Fruit fly (Drosophila melanogaster) whole organism, prepupa: ENCODE data around the gene CG2200.

Experiments used
- Blimp-1 ChIP-seq: fragments of 200-800 bp; sonication (Bioruptor generic); optimal IDR thresholded peaks from 3 replicates; lab custom pipeline; 2017; ENCODE audit warnings: missing biosample characterization, missing genetic modification characterization, mild to moderate bottlenecking, moderate library complexity, missing genetic modification reagents
- CG10631 ChIP-seq: fragments of 200-800 bp; sonication (Bioruptor generic); optimal IDR thresholded peaks from 2 replicates; lab custom pipeline; 2016; ENCODE audit warnings: missing biosample characterization, missing genetic modification characterization
- CG10669 ChIP-seq: fragments of 200-800 bp; sonication (Bioruptor generic); optimal IDR thresholded peaks from 3 replicates; lab custom pipeline; 2018; ENCODE audit warnings: missing biosample characterization, mild to moderate bottlenecking, missing genetic modification characterization, moderate library complexity
- CG11294 ChIP-seq: fragments of 200-800 bp; sonication (Bioruptor generic); IDR thresholded peaks from 2 replicates; pipeline ENCODE4 v1.3.6; 2022; ENCODE audit warnings: missing biosample characterization, missing genetic modification characterization
- CG11902 ChIP-seq: fragments of 200-800 bp; sonication (Bioruptor generic); optimal IDR thresholded peaks from 3 replicates; lab custom pipeline; 2016; ENCODE audit warnings: missing biosample characterization, missing genetic modification characterization
- CG32006 ChIP-seq: fragments of 200-800 bp; sonication (Bioruptor generic); optimal IDR thresholded peaks from 3 replicates; lab custom pipeline; 2017; ENCODE audit warnings: missing biosample characterization, mild to moderate bottlenecking, missing genetic modification characterization
- CG34406 ChIP-seq: fragments of 200-800 bp; sonication (Bioruptor generic); optimal IDR thresholded peaks from 3 replicates; lab custom pipeline; 2016; ENCODE audit warnings: missing biosample characterization, missing genetic modification characterization
- CG6163 ChIP-seq: fragments of 200-800 bp; sonication (Bioruptor generic); IDR thresholded peaks from 3 replicates; pipeline ENCODE4 v1.3.6; 2022; ENCODE audit warnings: missing biosample characterization, missing genetic modification characterization
- CG6792 ChIP-seq: fragments of 200-800 bp; sonication (Bioruptor generic); optimal IDR thresholded peaks from 3 replicates; lab custom pipeline; 2016; ENCODE audit warnings: missing biosample characterization, missing genetic modification characterization
- CG6808 ChIP-seq: fragments of 200-800 bp; sonication (Bioruptor generic); optimal IDR thresholded peaks from 3 replicates; lab custom pipeline; 2017; ENCODE audit warnings: missing biosample characterization, missing genetic modification characterization, mild to moderate bottlenecking, moderate library complexity, missing genetic modification reagents
- CG6854 ChIP-seq: fragments of 200-800 bp; sonication (Bioruptor generic); optimal IDR thresholded peaks from 2 replicates; lab custom pipeline; 2017; ENCODE audit warnings: missing biosample characterization, mild to moderate bottlenecking, missing genetic modification characterization
- CG7368 ChIP-seq: fragments of 200-800 bp; sonication (Bioruptor generic); optimal IDR thresholded peaks from 3 replicates; lab custom pipeline; 2016; ENCODE audit warnings: missing biosample characterization, missing genetic modification characterization
- CG8319 ChIP-seq: fragments of 200-800 bp; sonication (Bioruptor generic); optimal IDR thresholded peaks from 3 replicates; lab custom pipeline; 2016; ENCODE audit warnings: missing biosample characterization, missing genetic modification characterization
- CG9139 ChIP-seq: fragments of 200-800 bp; sonication (Bioruptor generic); optimal IDR thresholded peaks from 3 replicates; lab custom pipeline; 2017; ENCODE audit warnings: missing biosample characterization, mild to moderate bottlenecking, missing genetic modification characterization
- Eip75B ChIP-seq: fragments of 200-800 bp; sonication (Bioruptor generic); optimal IDR thresholded peaks from 3 replicates; lab custom pipeline; 2016; ENCODE audit warnings: missing biosample characterization, missing genetic modification characterization
- Eip78C ChIP-seq: fragments of 200-800 bp; sonication (Bioruptor generic); peaks from one replicate; lab custom pipeline; 2016; ENCODE audit warnings: missing biosample characterization, missing genetic modification characterization
- Eip93F ChIP-seq: fragments of 200-800 bp; sonication (Bioruptor generic); optimal IDR thresholded peaks from 2 replicates; lab custom pipeline; 2016; ENCODE audit warnings: missing biosample characterization, mild to moderate bottlenecking, missing genetic modification characterization
- Ets96B ChIP-seq: fragments of 200-800 bp; optimal IDR thresholded peaks from 2 replicates; lab custom pipeline; 2019; ENCODE audit warnings: missing biosample characterization, mild to moderate bottlenecking, missing genetic modification characterization, moderate library complexity
- Gug ChIP-seq: fragments of 200-800 bp; sonication (Bioruptor generic); IDR thresholded peaks from 2 replicates; pipeline ENCODE4 v1.3.6; 2022; ENCODE audit warnings: missing biosample characterization, missing genetic modification characterization
- Hr38 ChIP-seq: sonication (Bioruptor generic); optimal IDR thresholded peaks from 2 replicates; lab custom pipeline; 2016; ENCODE audit warnings: missing biosample characterization, missing genetic modification characterization
- Hr39 ChIP-seq: fragments of 200-800 bp; sonication (Bioruptor generic); optimal IDR thresholded peaks from 2 replicates; lab custom pipeline; 2016; ENCODE audit warnings: missing biosample characterization, missing genetic modification characterization
- Met ChIP-seq: fragments of 200-800 bp; sonication (Bioruptor generic); optimal IDR thresholded peaks from 3 replicates; lab custom pipeline; 2016; ENCODE audit warnings: missing biosample characterization, missing genetic modification characterization
- Sox102F ChIP-seq: fragments of 200-800 bp; sonication (Bioruptor generic); optimal IDR thresholded peaks from 2 replicates; lab custom pipeline; 2016; ENCODE audit warnings: missing biosample characterization, mild to moderate bottlenecking, missing genetic modification characterization
- Sox14 ChIP-seq: fragments of 200-800 bp; sonication (Bioruptor generic); optimal IDR thresholded peaks from 3 replicates; lab custom pipeline; 2016; ENCODE audit warnings: missing biosample characterization, missing genetic modification characterization
- acj6 ChIP-seq: fragments of 200-800 bp; sonication (Bioruptor generic); optimal IDR thresholded peaks from 3 replicates; lab custom pipeline; 2016; ENCODE audit warnings: missing biosample characterization, missing genetic modification characterization
- cyc ChIP-seq: fragments of 200-800 bp; sonication (Bioruptor generic); optimal IDR thresholded peaks from 3 replicates; lab custom pipeline; 2016; ENCODE audit warnings: missing biosample characterization, missing genetic modification characterization
- dac ChIP-seq: fragments of 200-800 bp; sonication (Bioruptor generic); optimal IDR thresholded peaks from 2 replicates; lab custom pipeline; 2017; ENCODE audit warnings: missing biosample characterization, mild to moderate bottlenecking, missing genetic modification characterization
- dsx ChIP-seq: fragments of 200-800 bp; optimal IDR thresholded peaks from 3 replicates; lab custom pipeline; 2019; ENCODE audit warnings: missing biosample characterization, mild to moderate bottlenecking, missing genetic modification characterization, moderate library complexity; ENCODE audit not compliant: poor library complexity, severe bottlenecking
- eg ChIP-seq: fragments of 200-800 bp; sonication (Bioruptor generic); IDR thresholded peaks from 3 replicates; pipeline ENCODE4 v1.3.6; 2022; ENCODE audit warnings: missing biosample characterization, missing genetic modification characterization
- esn ChIP-seq: fragments of 200-800 bp; sonication (Bioruptor generic); optimal IDR thresholded peaks from 2 replicates; lab custom pipeline; 2016; ENCODE audit warnings: missing biosample characterization, mild to moderate bottlenecking, missing genetic modification characterization, moderate library complexity
- fd59A ChIP-seq: fragments of 200-800 bp; sonication (Bioruptor generic); optimal IDR thresholded peaks from 2 replicates; lab custom pipeline; 2017; ENCODE audit warnings: missing biosample characterization, mild to moderate bottlenecking, missing genetic modification characterization, missing genetic modification reagents
- fd85E ChIP-seq: fragments of 200-800 bp; sonication (Bioruptor generic); optimal IDR thresholded peaks from 3 replicates; lab custom pipeline; 2016; ENCODE audit warnings: missing biosample characterization, missing genetic modification characterization
- fkh ChIP-seq: fragments of 200-800 bp; sonication (Bioruptor generic); optimal IDR thresholded peaks from 3 replicates; lab custom pipeline; 2017; ENCODE audit warnings: missing biosample characterization, mild to moderate bottlenecking, missing genetic modification characterization, moderate library complexity
- lz ChIP-seq: fragments of 200-800 bp; sonication (Bioruptor generic); optimal IDR thresholded peaks from 3 replicates; lab custom pipeline; 2016; ENCODE audit warnings: missing biosample characterization, missing genetic modification characterization
- net ChIP-seq: fragments of 200-800 bp; sonication (Bioruptor generic); optimal IDR thresholded peaks from 3 replicates; lab custom pipeline; 2016; ENCODE audit warnings: missing biosample characterization, missing genetic modification characterization
- pdm3 ChIP-seq: fragments of 200-800 bp; sonication (Bioruptor generic); optimal IDR thresholded peaks from 3 replicates; lab custom pipeline; 2016; ENCODE audit warnings: missing biosample characterization, missing genetic modification characterization
- salr ChIP-seq, 2 experiments: fragments of 200-800 bp; sonication (Bioruptor generic); optimal IDR thresholded peaks; 3 replicates each; lab custom pipeline; 2016 to 2018; ENCODE audit warnings: missing biosample characterization in 2 of 2, missing genetic modification characterization in 2 of 2, mild to moderate bottlenecking in 1 of 2
- ss ChIP-seq, 2 experiments: fragments of 200-800 bp; sonication (Bioruptor generic); optimal IDR thresholded peaks; 2 replicates in 1 of 2; 3 replicates in 1 of 2; lab custom pipeline; 2017 to 2018; ENCODE audit warnings: mild to moderate bottlenecking in 2 of 2, missing biosample characterization in 2 of 2, missing genetic modification characterization in 2 of 2, moderate library complexity in 1 of 2
- svp ChIP-seq: fragments of 200-800 bp; sonication (Bioruptor generic); peaks from one replicate; lab custom pipeline; 2016; ENCODE audit warnings: missing biosample characterization, missing genetic modification characterization
- topi ChIP-seq: fragments of 200-800 bp; sonication (Bioruptor generic); optimal IDR thresholded peaks from 3 replicates; lab custom pipeline; 2016; ENCODE audit warnings: missing biosample characterization, missing genetic modification characterization

The CG2200 gene

DNA sequence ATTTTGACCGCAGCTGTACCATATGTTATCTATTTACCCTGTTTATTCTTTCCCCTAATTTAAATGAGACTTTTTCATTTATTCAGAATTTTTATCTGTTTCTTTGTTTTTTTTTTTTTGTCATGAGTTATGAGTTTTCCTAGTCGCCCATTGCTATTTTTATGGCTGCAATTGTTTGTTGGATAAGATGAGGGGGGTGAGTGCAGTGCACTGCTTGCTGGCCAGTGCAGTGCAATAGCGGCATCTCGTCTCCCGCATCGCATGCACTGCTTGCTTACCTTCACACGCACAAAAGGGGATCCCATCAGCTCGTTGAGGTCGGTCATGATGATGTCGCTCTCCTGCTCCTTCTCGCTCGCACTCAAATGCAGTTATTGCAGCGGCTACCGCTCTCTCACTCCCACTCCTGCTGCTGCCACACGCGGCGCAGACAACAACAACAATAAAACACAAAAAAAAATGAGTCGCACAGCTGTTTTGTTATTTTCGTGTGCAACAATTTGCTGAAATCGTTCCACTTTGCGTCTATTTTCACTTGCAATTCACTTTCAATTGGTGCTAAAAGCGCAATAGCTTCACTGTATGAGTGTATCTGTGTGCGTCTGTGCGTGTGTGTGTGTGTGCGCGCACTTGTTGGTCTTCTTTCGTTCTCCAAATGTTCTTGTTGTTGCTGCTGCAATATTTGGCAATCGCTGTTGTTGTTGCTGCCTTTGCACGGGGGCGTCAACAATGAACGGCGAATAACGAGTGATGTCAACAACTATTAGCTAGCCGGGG is 34.1 kb downstream of the CG2200 start (continued):
- TF ChIP-seq CG10631 (GFP tag; lab: Kevin White, UChicago) (peak; percentile 63), cyc (peak; percentile 55), acj6 (GFP tag; lab: Kevin White, UChicago) (peak; percentile 46), CG6792 (GFP tag; lab: Kevin White, UChicago) (peak; percentile 43), fd85E (GFP tag; lab: Kevin White, UChicago) (no peak), ss (GFP tag; optimal IDR thresholded peaks at IDR 0.05; lab: Kevin White, UChicago) (peak in 1 of 2 experiments; percentile 28), CG7368 (peak; percentile 48), Hr38 (no peak), salr (GFP tag; optimal IDR thresholded peaks at IDR 0.05; lab: Kevin White, UChicago) (peak; percentile 31 to 55), topi (GFP tag; lab: Kevin White, UChicago) (peak; percentile 63), CG11902 (GFP tag; lab: Kevin White, UChicago) (no peak), CG6163 (GFP tag; lab: Robert Waterston, UW) (peak; percentile 80), Eip93F (GFP tag; lab: Kevin White, UChicago) (no peak), eg (GFP tag; lab: Robert Waterston, UW) (peak; percentile 77), Met (GFP tag; lab: Kevin White, UChicago) (peak; percentile 55), Sox102F (GFP tag; lab: Kevin White, UChicago) (peak; percentile 45), svp (peak; percentile 84)

DNA sequence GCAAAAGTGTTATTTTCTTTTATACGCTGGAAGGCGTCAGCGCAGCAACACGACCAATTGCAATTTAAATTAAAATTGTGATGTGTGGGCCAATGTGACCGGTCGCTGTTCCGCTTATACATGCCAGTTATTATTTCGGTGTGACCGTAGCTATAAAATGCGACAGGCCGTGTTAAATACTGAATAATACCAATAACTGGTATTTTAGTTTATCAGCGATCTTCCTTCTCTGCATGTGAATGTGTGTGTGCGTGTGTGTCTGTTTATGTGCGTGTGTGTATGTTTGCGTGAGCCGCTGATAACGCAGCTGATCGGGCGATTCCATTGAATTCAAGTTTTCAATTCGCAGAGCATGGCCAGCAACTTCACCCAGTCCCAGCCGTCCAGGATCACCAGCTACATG is 34.7 kb downstream of the CG2200 start, which contains the start of the genes CG32638, CG15717 and MFS10:
CG32638 (minus strand) TSS at position 45 of the 403 bp plus-strand sequence.
CG15717 (plus strand) TSS at position 203 of the 403 bp plus-strand sequence.
MFS10 (plus strand) TSS at position 269 of the 403 bp plus-strand sequence.
- TF ChIP-seq fkh (GFP tag; lab: Kevin White, UChicago): peak; percentile 54
- TF ChIP-seq topi (GFP tag; lab: Kevin White, UChicago): peak; percentile 21
- peak; percentile 14 for TF ChIP-seq dsx (GFP tag; lab: Kevin White, UChicago)
- TF ChIP-seq Eip75B (GFP tag; lab: Kevin White, UChicago): peak; percentile 25
- TF ChIP-seq Sox102F (GFP tag; lab: Kevin White, UChicago): no peak
- no peak for TF ChIP-seq CG6854 (GFP tag; lab: Kevin White, UChicago)
- TF ChIP-seq eg (GFP tag; lab: Robert Waterston, UW): peak; percentile 30; the same call in 1 of the 3 replicates
- TF ChIP-seq Gug (GFP tag; lab: Robert Waterston, UW): no peak
- peak; percentile 14 for TF ChIP-seq Sox14
- TF ChIP-seq Eip78C (GFP tag; lab: Kevin White, UChicago): peak; percentile 78
- TF ChIP-seq CG11902 (GFP tag; lab: Kevin White, UChicago): no peak
- peak; percentile 29; the same call in 1 of the 3 replicates for TF ChIP-seq CG6163 (GFP tag; lab: Robert Waterston, UW)
- peak; percentile 33 for TF ChIP-seq esn (GFP tag; lab: Kevin White, UChicago)
- TF ChIP-seq svp: peak; percentile 76

- peak; percentile 43 for TF ChIP-seq Sox102F (GFP tag; lab: Kevin White, UChicago)
- TF ChIP-seq svp: peak; percentile 27
- peak; percentile 5 for TF ChIP-seq CG11902 (GFP tag; lab: Kevin White, UChicago)
- TF ChIP-seq dsx (GFP tag; lab: Kevin White, UChicago): peak; percentile 44
- TF ChIP-seq fd85E (GFP tag; lab: Kevin White, UChicago): no peak
- peak; percentile 64 for TF ChIP-seq acj6 (GFP tag; lab: Kevin White, UChicago)
- TF ChIP-seq lz (GFP tag; lab: Kevin White, UChicago): peak; percentile 32
- TF ChIP-seq fd59A: peak; percentile 59
- TF ChIP-seq Hr39: peak; percentile 38
- TF ChIP-seq CG11294 (GFP tag; lab: Robert Waterston, UW): no peak
- peak; percentile 45 for TF ChIP-seq CG9139 (GFP tag; lab: Kevin White, UChicago)
- TF ChIP-seq Sox14: peak; percentile 63
- TF ChIP-seq Ets96B: peak; percentile 65
- peak; percentile 74 for TF ChIP-seq CG6808 (GFP tag; lab: Kevin White, UChicago)
- 0 out of 3 replicates have a peak, but pooled peaks have one; percentile 38 for TF ChIP-seq CG6163 (GFP tag; lab: Robert Waterston, UW)
- TF ChIP-seq CG34406 (GFP tag; lab: Kevin White, UChicago): peak; percentile 42
- peak; percentile 55 for TF ChIP-seq esn (GFP tag; lab: Kevin White, UChicago)
- peak; percentile 34 for TF ChIP-seq net (GFP tag; lab: Kevin White, UChicago)
- TF ChIP-seq Eip78C (GFP tag; lab: Kevin White, UChicago): peak; percentile 94
- TF ChIP-seq CG32006: peak; percentile 82
- peak; percentile 60 for TF ChIP-seq pdm3 (GFP tag; lab: Kevin White, UChicago)
- no peak for TF ChIP-seq CG8319 (GFP tag; lab: Kevin White, UChicago)
- peak; percentile 8 for TF ChIP-seq CG7368
- TF ChIP-seq Blimp-1 (GFP tag; lab: Kevin White, UChicago): no peak
- TF ChIP-seq dac (GFP tag; lab: Kevin White, UChicago): peak; percentile 35
- TF ChIP-seq cyc: peak; percentile 45
- TF ChIP-seq Eip93F (GFP tag; lab: Kevin White, UChicago): no peak
- peak; percentile 64 for TF ChIP-seq CG10669 (GFP tag; lab: Kevin White, UChicago)
- TF ChIP-seq fkh (GFP tag; lab: Kevin White, UChicago): peak; percentile 34
- peak; percentile 21; the same call in 2 of the 3 replicates for TF ChIP-seq eg (GFP tag; lab: Robert Waterston, UW)
- TF ChIP-seq Met (GFP tag; lab: Kevin White, UChicago): peak; percentile 56
Measured at dm6 chrX:13130175-13130822, 36.2 kb downstream of the CG2200 start.
